Worm (Caenorhabditis elegans): ENCODE data around the gene srab-26.

DNA sequence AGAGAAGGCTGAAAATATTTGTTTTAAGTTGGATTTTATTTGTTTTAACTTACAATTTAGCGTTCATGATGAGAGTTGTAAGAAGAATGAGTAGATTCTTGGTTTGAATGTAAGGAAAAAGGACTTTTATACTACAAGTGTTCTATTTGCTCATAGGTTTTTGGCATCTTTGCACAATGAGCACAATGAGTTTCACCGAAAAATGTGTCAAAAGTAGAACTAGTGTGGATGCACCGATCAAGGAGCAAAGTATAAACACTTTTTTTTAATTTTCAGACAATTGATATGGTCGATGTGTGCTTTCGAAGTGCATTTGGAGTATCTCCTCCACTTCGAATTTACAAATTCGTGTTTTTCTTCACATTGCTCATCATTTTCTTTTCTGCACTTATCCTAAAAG lies 26.8 kb upstream of the srab-26 start, which contains the start of gene fipr-11:
- TF ChIP-seq elt-2 (tag; optimal IDR thresholded peaks at IDR 0.05) (no peak), pqm-1 (tag; optimal IDR thresholded peaks at IDR 0.05) (no peak), nhr-11 (tag; optimal IDR thresholded peaks at IDR 0.05) (no peak), hlh-6 (tag; optimal IDR thresholded peaks at IDR 0.05) (no peak)

Data from whole organism, late embryonic.